Comparison of ENCODE assay signal across 4 fruit fly cellular contexts in the genomic region with DNA sequence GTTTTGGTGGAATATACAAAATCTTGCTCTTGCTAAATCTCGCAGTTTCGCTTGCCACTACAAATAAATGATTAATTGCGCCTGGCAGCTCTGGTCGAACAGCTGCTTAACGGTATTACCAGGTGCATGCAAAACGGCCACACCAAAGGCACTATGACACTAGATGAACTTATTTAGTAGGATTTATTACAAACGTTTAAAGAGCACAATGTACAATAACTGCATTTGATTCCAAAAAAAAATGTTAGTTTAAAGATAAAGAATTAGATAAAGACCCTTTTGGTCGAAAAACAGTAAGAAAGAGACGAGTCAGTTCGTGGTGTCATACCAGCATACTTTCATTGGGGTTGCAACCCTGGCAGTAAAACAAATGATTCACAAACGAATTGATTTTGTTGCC.
A peak's percentile ranks its signal among the peaks of the same experiment; 100 is the strongest.
TF ChIP-seq lines count a peak whose summit lies in the region.

A gene (minus strand): TSS at position 68 of the 400 bp plus-strand sequence.
A gene (plus strand): TSS at position 311 of the 400 bp plus-strand sequence.

TF ChIP-seq in whole organism, adult, 20 proteins besides CTCF, POLR2A, EP300 and RAD21 (continued from another document):
- peak; percentile 99 for TF ChIP-seq CG14711 (tag; optimal IDR thresholded peaks at IDR 0.05; lab: Kevin White, UChicago)
- TF ChIP-seq Hr96 (GFP tag; optimal IDR thresholded peaks at IDR 0.05; lab: Kevin White, UChicago): no peak

TF ChIP-seq in whole organism, embryonic, 481 proteins besides CTCF, POLR2A, EP300 and RAD21 (continued from another document and continues in another):
- TF ChIP-seq unc-4 (GFP tag; IDR thresholded peaks at IDR 0.05; lab: Robert Waterston, UW; ENCODE audit: partially characterized antibody): 0 out of 2 replicates have a peak, but pooled peaks have one; percentile 38
- TF ChIP-seq kni (GFP tag; optimal IDR thresholded peaks at IDR 0.05; lab: Kevin White, UChicago): no peak
- no peak for TF ChIP-seq CG14965 (GFP tag; optimal IDR thresholded peaks at IDR 0.05; lab: Kevin White, UChicago; ENCODE audit: borderline replicate concordance)
- TF ChIP-seq odd (GFP tag; optimal IDR thresholded peaks at IDR 0.05; lab: Kevin White, UChicago): no peak
- TF ChIP-seq Jarid2 (GFP tag; optimal IDR thresholded peaks at IDR 0.05; lab: Kevin White, UChicago): no peak
- peak; percentile 68 for TF ChIP-seq org-1 (GFP tag; optimal IDR thresholded peaks at IDR 0.05; lab: Kevin White, UChicago)
- peak; percentile 95 for TF ChIP-seq CG34422 (GFP tag; IDR thresholded peaks at IDR 0.05; lab: Robert Waterston, UW)
- peak; percentile 72 for TF ChIP-seq CG9876 (GFP tag; optimal IDR thresholded peaks at IDR 0.05; lab: Kevin White, UChicago)
- TF ChIP-seq sima (GFP tag; optimal IDR thresholded peaks at IDR 0.05; lab: Kevin White, UChicago): peak; percentile 35
- no peak; the same call in none of the 4 replicates for TF ChIP-seq Gug (GFP tag; IDR thresholded peaks at IDR 0.05; lab: Robert Waterston, UW)
- peak; percentile 93 for TF ChIP-seq Awh (GFP tag; IDR thresholded peaks at IDR 0.05; lab: Robert Waterston, UW)
- TF ChIP-seq Kr (GFP tag; optimal IDR thresholded peaks at IDR 0.05; lab: Kevin White, UChicago): no peak
- TF ChIP-seq CG10462 (GFP tag; optimal IDR thresholded peaks at IDR 0.05; lab: Kevin White, UChicago): peak; percentile 67
- peak; percentile 84 for TF ChIP-seq CG1233 (GFP tag; optimal IDR thresholded peaks at IDR 0.05; lab: Kevin White, UChicago)
- TF ChIP-seq CG8290 (GFP tag; optimal IDR thresholded peaks at IDR 0.05; lab: Kevin White, UChicago): peak; percentile 72
- peak in 1 of 2 experiments; percentile 75 for TF ChIP-seq CG8290 (tag; optimal IDR thresholded peaks at IDR 0.05; lab: Kevin White, UChicago)
- TF ChIP-seq dm (GFP tag; optimal IDR thresholded peaks at IDR 0.05; lab: Kevin White, UChicago): peak; percentile 72
- TF ChIP-seq dpn (GFP tag; optimal IDR thresholded peaks at IDR 0.05; lab: Kevin White, UChicago): peak; percentile 88
- TF ChIP-seq tio (GFP tag; optimal IDR thresholded peaks at IDR 0.05; lab: Kevin White, UChicago): no peak
- peak; percentile 71 for TF ChIP-seq Taf1 (GFP tag; IDR thresholded peaks at IDR 0.05; lab: Robert Waterston, UW)
- TF ChIP-seq CG17385 (GFP tag; optimal IDR thresholded peaks at IDR 0.05; lab: Kevin White, UChicago): peak; percentile 86
- TF ChIP-seq CG11560 (tag; IDR thresholded peaks at IDR 0.05; lab: Robert Waterston, UW): peak; percentile 56; the same call in 1 of the 3 replicates
- TF ChIP-seq Asciz (GFP tag; optimal IDR thresholded peaks at IDR 0.05; lab: Kevin White, UChicago): no peak
- TF ChIP-seq nmo (GFP tag; optimal IDR thresholded peaks at IDR 0.05; lab: Kevin White, UChicago): peak; percentile 92
- peak; percentile 87 for TF ChIP-seq shn (GFP tag; optimal IDR thresholded peaks at IDR 0.05; lab: Kevin White, UChicago)
- peak; percentile 83 for TF ChIP-seq az2 (GFP tag; optimal IDR thresholded peaks at IDR 0.05; lab: Kevin White, UChicago)
- TF ChIP-seq CG5245 (GFP tag; optimal IDR thresholded peaks at IDR 0.05; lab: Kevin White, UChicago): peak; percentile 72
- TF ChIP-seq Gsc (GFP tag; IDR thresholded peaks at IDR 0.05; lab: Robert Waterston, UW): peak; percentile 67
- TF ChIP-seq D19B (GFP tag; optimal IDR thresholded peaks at IDR 0.05; lab: Kevin White, UChicago): peak; percentile 69
- peak; percentile 87 for TF ChIP-seq Dbx (GFP tag; IDR thresholded peaks at IDR 0.05; lab: Robert Waterston, UW)
- TF ChIP-seq CG9437 (GFP tag; optimal IDR thresholded peaks at IDR 0.05; lab: Kevin White, UChicago): peak; percentile 73
- peak; percentile 96 for TF ChIP-seq ci (GFP tag; IDR thresholded peaks at IDR 0.05; lab: Robert Waterston, UW)
- TF ChIP-seq Optix (GFP tag; IDR thresholded peaks at IDR 0.05; lab: Robert Waterston, UW): peak; percentile 91
- peak; percentile 88 for TF ChIP-seq CG3726 (GFP tag; IDR thresholded peaks at IDR 0.05; lab: Robert Waterston, UW)
- peak; percentile 97 for TF ChIP-seq vvl (GFP tag; IDR thresholded peaks at IDR 0.05; lab: Robert Waterston, UW)
- TF ChIP-seq CG15269 (tag; optimal IDR thresholded peaks at IDR 0.05; lab: Kevin White, UChicago): no peak
- peak; percentile 78; the same call in 2 of the 3 replicates for TF ChIP-seq jigr1 (GFP tag; IDR thresholded peaks at IDR 0.05; lab: Robert Waterston, UW)
- peak; percentile 79 for TF ChIP-seq Dad (GFP tag; optimal IDR thresholded peaks at IDR 0.05; lab: Kevin White, UChicago)
- peak; percentile 88 for TF ChIP-seq sim (GFP tag; IDR thresholded peaks at IDR 0.05; lab: Robert Waterston, UW)
- peak; percentile 91 for TF ChIP-seq Ada2b (GFP tag; IDR thresholded peaks at IDR 0.05; lab: Robert Waterston, UW)

TF ChIP-seq in whole organism, prepupa, 60 proteins besides CTCF, POLR2A, EP300 and RAD21 (continued from another document):
- TF ChIP-seq Lpt (GFP tag; optimal IDR thresholded peaks at IDR 0.05; lab: Kevin White, UChicago): no peak
- TF ChIP-seq fd59A (GFP tag; optimal IDR thresholded peaks at IDR 0.05; lab: Kevin White, UChicago): peak; percentile 86
- no peak for TF ChIP-seq Eip75B (GFP tag; optimal IDR thresholded peaks at IDR 0.05; lab: Kevin White, UChicago)
- TF ChIP-seq CG4318 (GFP tag; optimal IDR thresholded peaks at IDR 0.05; lab: Kevin White, UChicago): no peak
- TF ChIP-seq CG11294 (GFP tag; IDR thresholded peaks at IDR 0.05; lab: Robert Waterston, UW): peak; percentile 91
- TF ChIP-seq CG3919 (GFP tag; optimal IDR thresholded peaks at IDR 0.05; lab: Kevin White, UChicago): no peak
- peak; percentile 85 for TF ChIP-seq dac (GFP tag; optimal IDR thresholded peaks at IDR 0.05; lab: Kevin White, UChicago)
- no peak for TF ChIP-seq Ets21C (GFP tag; optimal IDR thresholded peaks at IDR 0.05; lab: Kevin White, UChicago)
- no peak for TF ChIP-seq CG7368 (GFP tag; optimal IDR thresholded peaks at IDR 0.05; lab: Kevin White, UChicago)
- peak; percentile 93 for TF ChIP-seq esn (GFP tag; optimal IDR thresholded peaks at IDR 0.05; lab: Kevin White, UChicago)
- no peak for TF ChIP-seq fkh (GFP tag; optimal IDR thresholded peaks at IDR 0.05; lab: Kevin White, UChicago)
- TF ChIP-seq Sox15 (GFP tag; optimal IDR thresholded peaks at IDR 0.05; lab: Kevin White, UChicago): peak; percentile 94
- TF ChIP-seq CG9139 (GFP tag; optimal IDR thresholded peaks at IDR 0.05; lab: Kevin White, UChicago): no peak
- no peak for TF ChIP-seq achi (GFP tag; optimal IDR thresholded peaks at IDR 0.05; lab: Kevin White, UChicago)
- TF ChIP-seq CG6276 (GFP tag; optimal IDR thresholded peaks at IDR 0.05; lab: Kevin White, UChicago): no peak
- peak; percentile 96 for TF ChIP-seq lz (GFP tag; optimal IDR thresholded peaks at IDR 0.05; lab: Kevin White, UChicago)
- TF ChIP-seq CG8632 (GFP tag; optimal IDR thresholded peaks at IDR 0.05; lab: Kevin White, UChicago): peak; percentile 91
- peak; percentile 93 for TF ChIP-seq CG32006 (GFP tag; optimal IDR thresholded peaks at IDR 0.05; lab: Kevin White, UChicago)
- peak; percentile 93 for TF ChIP-seq Ets96B (tag; optimal IDR thresholded peaks at IDR 0.05; lab: Kevin White, UChicago)
- TF ChIP-seq CG10631 (GFP tag; optimal IDR thresholded peaks at IDR 0.05; lab: Kevin White, UChicago): no peak
- TF ChIP-seq CG11762 (GFP tag; optimal IDR thresholded peaks at IDR 0.05; lab: Kevin White, UChicago; ENCODE audit: insufficient read depth): peak; percentile 86
- peak; percentile 95 for TF ChIP-seq CG31627 (GFP tag; optimal IDR thresholded peaks at IDR 0.05; lab: Kevin White, UChicago)
- TF ChIP-seq acj6 (GFP tag; optimal IDR thresholded peaks at IDR 0.05; lab: Kevin White, UChicago): peak; percentile 91
- peak; percentile 91 for TF ChIP-seq CG34406 (GFP tag; optimal IDR thresholded peaks at IDR 0.05; lab: Kevin White, UChicago)
- peak; percentile 62 for TF ChIP-seq Hr38 (GFP tag; optimal IDR thresholded peaks at IDR 0.05; lab: Kevin White, UChicago)
- TF ChIP-seq pdm3 (GFP tag; optimal IDR thresholded peaks at IDR 0.05; lab: Kevin White, UChicago): no peak
- TF ChIP-seq OdsH (GFP tag; optimal IDR thresholded peaks at IDR 0.05; lab: Kevin White, UChicago): no peak
- TF ChIP-seq svp (GFP tag; lab: Kevin White, UChicago): no peak
- no peak for TF ChIP-seq CG16779 (tag; optimal IDR thresholded peaks at IDR 0.05; lab: Kevin White, UChicago)
- TF ChIP-seq CG10669 (GFP tag; optimal IDR thresholded peaks at IDR 0.05; lab: Kevin White, UChicago): no peak
- no peak for TF ChIP-seq ss (GFP tag; optimal IDR thresholded peaks at IDR 0.05; lab: Kevin White, UChicago)
- peak; percentile 95 for TF ChIP-seq Hr39 (GFP tag; optimal IDR thresholded peaks at IDR 0.05; lab: Kevin White, UChicago)
- peak; percentile 93 for TF ChIP-seq CG8119 (GFP tag; IDR thresholded peaks at IDR 0.05; lab: Robert Waterston, UW)
- TF ChIP-seq CG6163 (GFP tag; IDR thresholded peaks at IDR 0.05; lab: Robert Waterston, UW): peak; percentile 98
- peak; percentile 97 for TF ChIP-seq eg (GFP tag; IDR thresholded peaks at IDR 0.05; lab: Robert Waterston, UW)
- TF ChIP-seq CG6792 (GFP tag; optimal IDR thresholded peaks at IDR 0.05; lab: Kevin White, UChicago): peak; percentile 92
- peak; percentile 92 for TF ChIP-seq CG3032 (tag; optimal IDR thresholded peaks at IDR 0.05; lab: Kevin White, UChicago)
- TF ChIP-seq CG15336 (GFP tag; IDR thresholded peaks at IDR 0.05; lab: Robert Waterston, UW): peak; percentile 95

TF ChIP-seq in whole organism, pupa, 21 proteins besides CTCF, POLR2A, EP300 and RAD21 (continued from another document):
- no peak for TF ChIP-seq CG13204 (GFP tag; optimal IDR thresholded peaks at IDR 0.05; lab: Kevin White, UChicago)
